Worm (Caenorhabditis elegans) whole organism, late embryonic: ENCODE measurements around the gene oac-4.
A peak's percentile ranks its signal among the peaks of the same experiment; 100 is the strongest.

Experiments used
- C38D4.7 ChIP-seq: fragments of 200-800 bp; sonication (Bioruptor generic); optimal IDR thresholded peaks from 2 replicates; lab custom pipeline; 2018; ENCODE audit warnings: mild to moderate bottlenecking, missing genetic modification characterization, moderate library complexity, missing compliant biosample characterization
- F13H6.1 ChIP-seq: sonication (generic microtip); optimal IDR thresholded peaks from 2 replicates; lab custom pipeline; 2016; ENCODE audit warnings: missing genetic modification characterization, missing compliant biosample characterization
- K02D7.2 ChIP-seq: sonication (generic microtip); optimal IDR thresholded peaks from 2 replicates; lab custom pipeline; 2017; ENCODE audit warnings: mild to moderate bottlenecking, missing genetic modification characterization, missing compliant biosample characterization
- Y22D7AL.16 ChIP-seq: sonication (generic microtip); optimal IDR thresholded peaks from 2 replicates; lab custom pipeline; 2016; ENCODE audit warnings: missing genetic modification characterization, missing compliant biosample characterization
- ahr-1 ChIP-seq: sonication (generic microtip); optimal IDR thresholded peaks from 2 replicates; lab custom pipeline; 2016; ENCODE audit warnings: missing genetic modification characterization, missing compliant biosample characterization
- ama-1 ChIP-seq: fragments of 150-350 bp; optimal IDR thresholded peaks from 2 replicates; lab custom pipeline; 2014
- ceh-14 ChIP-seq: sonication (generic microtip); optimal IDR thresholded peaks from 2 replicates; lab custom pipeline; 2016; ENCODE audit warnings: missing genotype, missing genetic modification characterization, missing compliant biosample characterization
- ceh-22 ChIP-seq: sonication (generic microtip); optimal IDR thresholded peaks from 2 replicates; lab custom pipeline; 2017; ENCODE audit warnings: missing biosample characterization, missing genetic modification characterization
- ceh-30 ChIP-seq: fragments of 150-350 bp; optimal IDR thresholded peaks from 2 replicates; lab custom pipeline; 2014; ENCODE audit warnings: missing biosample characterization, missing genetic modification characterization
- ceh-48 ChIP-seq: sonication (generic microtip); optimal IDR thresholded peaks from 2 replicates; lab custom pipeline; 2016; ENCODE audit warnings: missing genetic modification characterization, inconsistent platforms, missing compliant biosample characterization
- ceh-9 ChIP-seq: sonication (generic microtip); optimal IDR thresholded peaks from 2 replicates; lab custom pipeline; 2016; ENCODE audit warnings: mild to moderate bottlenecking, missing genetic modification characterization, inconsistent platforms, missing compliant biosample characterization
- dmd-4 ChIP-seq: sonication (generic microtip); optimal IDR thresholded peaks from 2 replicates; lab custom pipeline; 2016; ENCODE audit warnings: borderline replicate concordance, missing genetic modification characterization, missing compliant biosample characterization
- elt-2 ChIP-seq: sonication (generic microtip); optimal IDR thresholded peaks from 2 replicates; lab custom pipeline; 2016; ENCODE audit warnings: missing genetic modification reagents, missing genetic modification characterization, missing compliant biosample characterization
- elt-4 ChIP-seq: sonication (generic microtip); optimal IDR thresholded peaks from 2 replicates; lab custom pipeline; 2016; ENCODE audit warnings: missing genetic modification characterization, missing compliant biosample characterization
- eyg-1 ChIP-seq: sonication (generic microtip); optimal IDR thresholded peaks from 2 replicates; lab custom pipeline; 2016; ENCODE audit warnings: missing genotype, missing genetic modification characterization, missing compliant biosample characterization
- fkh-6 ChIP-seq: sonication (generic microtip); optimal IDR thresholded peaks from 2 replicates; lab custom pipeline; 2016; ENCODE audit warnings: missing genetic modification characterization, missing compliant biosample characterization
- gmeb-2 ChIP-seq: sonication (generic microtip); optimal IDR thresholded peaks from 2 replicates; lab custom pipeline; 2016; ENCODE audit warnings: missing genetic modification characterization, inconsistent platforms, missing compliant biosample characterization
- hlh-13 ChIP-seq: fragments of 200-800 bp; sonication (Bioruptor generic); optimal IDR thresholded peaks from 2 replicates; lab custom pipeline; 2018; ENCODE audit warnings: mild to moderate bottlenecking, missing genetic modification characterization, missing compliant biosample characterization
- hlh-15 ChIP-seq: sonication (generic microtip); optimal IDR thresholded peaks from 2 replicates; lab custom pipeline; 2016; ENCODE audit warnings: missing genetic modification characterization, missing compliant biosample characterization
- hlh-6 ChIP-seq: sonication (generic microtip); optimal IDR thresholded peaks from 2 replicates; lab custom pipeline; 2016; ENCODE audit warnings: missing genotype, missing genetic modification characterization, missing compliant biosample characterization
- hlh-8 ChIP-seq: sonication (generic microtip); optimal IDR thresholded peaks from 2 replicates; lab custom pipeline; 2016; ENCODE audit warnings: missing genotype, missing genetic modification characterization, missing compliant biosample characterization
- mec-3 ChIP-seq: sonication (generic microtip); optimal IDR thresholded peaks from 2 replicates; lab custom pipeline; 2016; ENCODE audit warnings: borderline replicate concordance, missing genetic modification characterization, missing compliant biosample characterization
- nhr-11 ChIP-seq: fragments of 150-350 bp; optimal IDR thresholded peaks from 2 replicates; lab custom pipeline; 2014; ENCODE audit warnings: missing biosample characterization, missing genetic modification characterization
- nhr-232 ChIP-seq: sonication (generic microtip); optimal IDR thresholded peaks from 2 replicates; lab custom pipeline; 2016; ENCODE audit warnings: missing genetic modification characterization, missing compliant biosample characterization
- pag-3 ChIP-seq: sonication (generic microtip); optimal IDR thresholded peaks from 2 replicates; lab custom pipeline; 2016; ENCODE audit warnings: missing compliant biosample characterization, missing genetic modification characterization, borderline replicate concordance
- pax-1 ChIP-seq: fragments of 150-350 bp; optimal IDR thresholded peaks from 2 replicates; lab custom pipeline; 2014; ENCODE audit warnings: missing biosample characterization, missing genetic modification characterization
- pha-4 ChIP-seq: fragments of 150-350 bp; optimal IDR thresholded peaks from 2 replicates; lab custom pipeline; 2018; ENCODE audit warnings: missing biosample characterization, missing genetic modification reagents, missing genetic modification characterization
- pqm-1 ChIP-seq: sonication (generic microtip); optimal IDR thresholded peaks from 2 replicates; lab custom pipeline; 2016; ENCODE audit warnings: missing genetic modification characterization, missing compliant biosample characterization
- pros-1 ChIP-seq: fragments of 150-350 bp; optimal IDR thresholded peaks from 2 replicates; lab custom pipeline; 2014; ENCODE audit warnings: missing biosample characterization, missing genetic modification reagents, missing genetic modification characterization
- sox-2 ChIP-seq: fragments of 200-800 bp; sonication (Bioruptor generic); IDR thresholded peaks from 2 replicates; pipeline ENCODE4 v1.3.6; 2022; ENCODE audit warnings: missing genetic modification reagents, missing genetic modification characterization, missing compliant biosample characterization
- ttx-3 ChIP-seq: sonication (generic microtip); optimal IDR thresholded peaks from 2 replicates; lab custom pipeline; 2016; ENCODE audit warnings: missing genetic modification reagents, missing genetic modification characterization, missing compliant biosample characterization
- unc-42 ChIP-seq: sonication (generic microtip); optimal IDR thresholded peaks from 2 replicates; lab custom pipeline; 2016; ENCODE audit warnings: missing genotype, missing genetic modification characterization, missing compliant biosample characterization
- unc-86 ChIP-seq: sonication (generic microtip); optimal IDR thresholded peaks from 2 replicates; lab custom pipeline; 2016; ENCODE audit warnings: missing genetic modification characterization, missing compliant biosample characterization
- ztf-16 ChIP-seq: sonication (generic microtip); optimal IDR thresholded peaks from 2 replicates; lab custom pipeline; 2017; ENCODE audit warnings: missing genetic modification characterization, missing compliant biosample characterization

oac-4 gene

ce11 chrII:3795323-3795722, 40.5 kb downstream of the oac-4 start, which contains the start of gene Y8A9A.2:
Gene Y8A9A.2 (plus strand): TSS chrII:3795623.
- no peak for TF ChIP-seq pqm-1 (tag; lab: Kevin White, UChicago)
- TF ChIP-seq ceh-48 (tag; lab: Kevin White, UChicago), result no peak
- TF ChIP-seq ama-1, result no peak
- TF ChIP-seq ceh-30 (tag; lab: Kevin White, UChicago), result no peak
- no peak for TF ChIP-seq fkh-6
- TF ChIP-seq gmeb-2 (tag; lab: Kevin White, UChicago), result no peak
- TF ChIP-seq ceh-9 (tag; lab: Kevin White, UChicago), result no peak

- TF ChIP-seq ztf-16 (tag; lab: Kevin White, UChicago) (no peak), hlh-6 (tag; lab: Kevin White, UChicago) (no peak), hlh-15 (no peak), pha-4 (tag; lab: Kevin White, UChicago) (no peak), mec-3 (tag; lab: Kevin White, UChicago) (no peak), ttx-3 (tag; lab: Kevin White, UChicago) (no peak), elt-4 (no peak), ceh-14 (tag; lab: Kevin White, UChicago) (no peak)
Measured at ce11 chrII:3793336-3793735, 42.5 kb downstream of the oac-4 start, which contains the start of gene fbxb-99. Gene fbxb-99 (minus strand): TSS chrII:3793436.

- no peak for TF ChIP-seq elt-2
- TF ChIP-seq ahr-1 (tag; lab: Kevin White, UChicago), result no peak
- no peak for TF ChIP-seq K02D7.2 (tag; lab: Kevin White, UChicago)
- no peak for TF ChIP-seq ztf-16 (tag; lab: Kevin White, UChicago)
- no peak for TF ChIP-seq ceh-30 (tag; lab: Kevin White, UChicago)
- no peak for TF ChIP-seq Y22D7AL.16
- no peak for TF ChIP-seq ceh-22
- no peak for TF ChIP-seq mec-3 (tag; lab: Kevin White, UChicago)
- TF ChIP-seq unc-42 (tag; lab: Kevin White, UChicago), result no peak
- no peak for TF ChIP-seq elt-4
- no peak for TF ChIP-seq eyg-1 (tag; lab: Kevin White, UChicago)
- TF ChIP-seq gmeb-2 (tag; lab: Kevin White, UChicago), result no peak
- TF ChIP-seq pqm-1 (tag; lab: Kevin White, UChicago), result no peak
- TF ChIP-seq dmd-4 (tag; lab: Kevin White, UChicago), result no peak
Measured at ce11 chrII:3788356-3788962, 47.4 kb downstream of the oac-4 start.

ce11 chrII:3787151-3787550, 48.7 kb downstream of the oac-4 start, which contains the start of gene T24E12.13:
Gene T24E12.13 (plus strand): TSS chrII:3787451.
- TF ChIP-seq F13H6.1 (tag; lab: Kevin White, UChicago), result no peak
- TF ChIP-seq pros-1 (tag; lab: Kevin White, UChicago), result no peak
- no peak for TF ChIP-seq nhr-232 (tag; lab: Kevin White, UChicago)
- no peak for TF ChIP-seq unc-42 (tag; lab: Kevin White, UChicago)
- no peak for TF ChIP-seq nhr-11 (tag; lab: Kevin White, UChicago)
- TF ChIP-seq pag-3 (tag; lab: Kevin White, UChicago), result no peak
- no peak for TF ChIP-seq pax-1 (tag; lab: Kevin White, UChicago)
- TF ChIP-seq fkh-6, result no peak
- no peak for TF ChIP-seq sox-2 (GFP tag; lab: Robert Waterston, UW)
- TF ChIP-seq K02D7.2 (tag; lab: Kevin White, UChicago), result no peak
- no peak for TF ChIP-seq hlh-8 (tag; lab: Kevin White, UChicago)

ce11 chrII:3786538-3786937, 49.3 kb downstream of the oac-4 start:
- TF ChIP-seq pqm-1 (tag; lab: Kevin White, UChicago) (peak; percentile 53), hlh-13 (GFP tag; lab: Kevin White, UChicago) (no peak), C38D4.7 (GFP tag; lab: Kevin White, UChicago) (no peak), elt-2 (peak; percentile 99), unc-86 (tag; lab: Kevin White, UChicago) (no peak)
